Fruit fly (Drosophila melanogaster): Measurements from ENCODE around the gene CG43679.

The CG43679 gene

dm6 chr3L:15013957-15014692 is 37.1 kb downstream of the CG43679 start, which contains the start of gene Reck (continued):
- TF ChIP-seq dsx (GFP tag; optimal IDR thresholded peaks at IDR 0.05; ENCODE audit: poor library complexity, severe bottlenecking): peak; percentile 83
- peak; percentile 93 for TF ChIP-seq OdsH (GFP tag; optimal IDR thresholded peaks at IDR 0.05)
- TF ChIP-seq eg (GFP tag; IDR thresholded peaks at IDR 0.05): peak; percentile 97
- TF ChIP-seq CG8119 (GFP tag; IDR thresholded peaks at IDR 0.05): peak; percentile 96
- peak; percentile 85 for TF ChIP-seq Ets96B (tag; optimal IDR thresholded peaks at IDR 0.05)
- peak; percentile 94 for TF ChIP-seq Hr4 (GFP tag; optimal IDR thresholded peaks at IDR 0.05)
- TF ChIP-seq CG6163 (GFP tag; IDR thresholded peaks at IDR 0.05): peak; percentile 95
- peak; percentile 78 for TF ChIP-seq CG1621 (tag; optimal IDR thresholded peaks at IDR 0.05)
- TF ChIP-seq CG31627 (GFP tag; optimal IDR thresholded peaks at IDR 0.05): peak; percentile 61
- TF ChIP-seq Sox102F (GFP tag; optimal IDR thresholded peaks at IDR 0.05): peak; percentile 81
- TF ChIP-seq Ets21C (GFP tag; optimal IDR thresholded peaks at IDR 0.05): peak; percentile 48
- peak; percentile 35 for TF ChIP-seq Blimp-1 (GFP tag; optimal IDR thresholded peaks at IDR 0.05)
- TF ChIP-seq Gug (GFP tag; IDR thresholded peaks at IDR 0.05): peak; percentile 79

DNA sequence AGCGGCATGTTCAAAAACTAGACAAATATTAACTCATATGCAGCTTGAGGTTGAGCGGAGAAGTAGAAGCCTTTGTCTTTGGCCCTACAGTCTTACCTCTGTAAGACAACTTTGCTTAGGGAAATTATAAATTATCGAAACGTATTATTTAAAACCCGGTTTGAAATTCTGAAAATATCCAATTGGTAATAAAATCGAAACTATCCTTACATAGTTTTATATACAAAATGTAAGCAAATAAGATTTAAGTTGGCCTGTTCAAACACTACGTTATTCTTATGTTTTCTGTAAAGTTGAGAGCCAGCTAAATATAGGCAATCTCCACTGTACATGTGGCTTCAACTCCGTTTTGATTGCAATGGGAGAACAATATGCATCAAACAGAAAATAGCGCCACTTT is 37.9 kb downstream of the CG43679 start:
- TF ChIP-seq CG32006 (GFP tag; optimal IDR thresholded peaks at IDR 0.05): peak; percentile 60
- peak; percentile 8 for TF ChIP-seq CG16779 (tag; optimal IDR thresholded peaks at IDR 0.05)
- TF ChIP-seq Lpt (GFP tag; optimal IDR thresholded peaks at IDR 0.05): no peak
- peak; percentile 61 for TF ChIP-seq CG10669 (GFP tag; optimal IDR thresholded peaks at IDR 0.05)
- peak; percentile 39 for TF ChIP-seq acj6 (GFP tag; optimal IDR thresholded peaks at IDR 0.05)
- TF ChIP-seq CG11294 (GFP tag; IDR thresholded peaks at IDR 0.05): no peak
- peak; percentile 51 for TF ChIP-seq svp (GFP tag)
- TF ChIP-seq dac (GFP tag; optimal IDR thresholded peaks at IDR 0.05): no peak
- peak; percentile 30 for TF ChIP-seq CG11762 (GFP tag; optimal IDR thresholded peaks at IDR 0.05; ENCODE audit: insufficient read depth)
- no peak for TF ChIP-seq CG6792 (GFP tag; optimal IDR thresholded peaks at IDR 0.05)
- no peak for TF ChIP-seq CG6854 (GFP tag; optimal IDR thresholded peaks at IDR 0.05)
- no peak for TF ChIP-seq Smox (GFP tag; optimal IDR thresholded peaks at IDR 0.05)
- peak; percentile 3 for TF ChIP-seq Met (GFP tag; optimal IDR thresholded peaks at IDR 0.05)
- TF ChIP-seq CG8119 (GFP tag; IDR thresholded peaks at IDR 0.05): peak; percentile 52; the same call in 2 of the 3 replicates
- no peak for TF ChIP-seq CG6163 (GFP tag; IDR thresholded peaks at IDR 0.05)
- TF ChIP-seq CG6808 (GFP tag; optimal IDR thresholded peaks at IDR 0.05): peak; percentile 62
- peak; percentile 42 for TF ChIP-seq achi (GFP tag; optimal IDR thresholded peaks at IDR 0.05)
- peak; percentile 75 for TF ChIP-seq Eip78C (GFP tag)
- no peak for TF ChIP-seq CG3919 (GFP tag; optimal IDR thresholded peaks at IDR 0.05)
- TF ChIP-seq CG34406 (GFP tag; optimal IDR thresholded peaks at IDR 0.05): peak; percentile 8
- no peak for TF ChIP-seq Sox15 (GFP tag; optimal IDR thresholded peaks at IDR 0.05)
- peak; percentile 15 for TF ChIP-seq lz (GFP tag; optimal IDR thresholded peaks at IDR 0.05)
- peak; percentile 21 for TF ChIP-seq fd59A (GFP tag; optimal IDR thresholded peaks at IDR 0.05)
- TF ChIP-seq CG6276 (GFP tag; optimal IDR thresholded peaks at IDR 0.05): peak; percentile 51
- TF ChIP-seq Hr38 (GFP tag; optimal IDR thresholded peaks at IDR 0.05): no peak
- peak; percentile 47 for TF ChIP-seq CG1621 (tag; optimal IDR thresholded peaks at IDR 0.05)
- peak; percentile 6 for TF ChIP-seq CG7368 (GFP tag; optimal IDR thresholded peaks at IDR 0.05)
- TF ChIP-seq cyc (GFP tag; optimal IDR thresholded peaks at IDR 0.05): peak; percentile 2
- TF ChIP-seq pdm3 (GFP tag; optimal IDR thresholded peaks at IDR 0.05): peak; percentile 39
- TF ChIP-seq vri (GFP tag; optimal IDR thresholded peaks at IDR 0.05): no peak
- TF ChIP-seq CG4318 (GFP tag; optimal IDR thresholded peaks at IDR 0.05): peak; percentile 15
- TF ChIP-seq CG3032 (tag; optimal IDR thresholded peaks at IDR 0.05): peak; percentile 64
- TF ChIP-seq Blimp-1 (GFP tag; optimal IDR thresholded peaks at IDR 0.05): no peak
- TF ChIP-seq Eip75B (GFP tag; optimal IDR thresholded peaks at IDR 0.05): peak; percentile 13
- TF ChIP-seq CG8319 (GFP tag; optimal IDR thresholded peaks at IDR 0.05): no peak
- peak; percentile 67 for TF ChIP-seq Ets96B (tag; optimal IDR thresholded peaks at IDR 0.05)
- TF ChIP-seq Sox102F (GFP tag; optimal IDR thresholded peaks at IDR 0.05): no peak
- TF ChIP-seq ss (GFP tag; optimal IDR thresholded peaks at IDR 0.05): peak; percentile 23 to 62
- TF ChIP-seq CG11902 (GFP tag; optimal IDR thresholded peaks at IDR 0.05): no peak
- peak; percentile 12 for TF ChIP-seq Hr39 (GFP tag; optimal IDR thresholded peaks at IDR 0.05)
- no peak for TF ChIP-seq fd85E (GFP tag; optimal IDR thresholded peaks at IDR 0.05)

Data from whole organism, prepupa.